In the genomic region with DNA sequence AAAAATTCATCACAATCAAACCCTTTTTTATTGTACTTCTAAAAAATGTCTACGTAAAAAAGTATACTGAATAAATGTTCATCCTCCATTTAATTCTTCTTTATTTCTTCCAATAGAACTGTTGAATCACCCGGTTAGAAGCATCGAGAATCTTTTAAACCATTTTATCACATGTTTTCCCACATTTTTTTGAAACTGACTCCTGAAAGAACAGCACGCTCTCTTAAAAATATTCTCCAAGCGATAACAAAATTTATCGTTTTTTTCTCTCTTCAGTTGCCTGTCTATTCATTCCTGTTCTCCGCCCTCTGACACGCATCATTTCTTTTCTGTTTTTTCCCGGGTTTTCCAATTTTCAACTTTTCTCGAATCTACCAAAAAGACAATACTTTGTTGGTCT, we compare ENCODE assay signal across 3 worm cellular contexts.
TF ChIP-seq lines count a peak whose summit lies in the region.

A gene (plus strand): TSS at position 131 of the 400 bp plus-strand sequence.

TF ChIP-seq in whole organism, L3 larva, 47 proteins besides CTCF, POLR2A, EP300 and RAD21:
- TF ChIP-seq nhr-43 (tag; optimal IDR thresholded peaks at IDR 0.05; lab: Kevin White, UChicago; ENCODE audit: poor library complexity, severe bottlenecking) (no peak), skn-1 (tag; optimal IDR thresholded peaks at IDR 0.05; lab: Kevin White, UChicago) (no peak), pqm-1 (tag; optimal IDR thresholded peaks at IDR 0.05; lab: Kevin White, UChicago) (peak; percentile 43), sea-2 (GFP tag; optimal IDR thresholded peaks at IDR 0.05; lab: Kevin White, UChicago) (no peak), nhr-67 (tag; optimal IDR thresholded peaks at IDR 0.05; lab: Kevin White, UChicago) (no peak), pha-4 (tag; optimal IDR thresholded peaks at IDR 0.05; lab: Kevin White, UChicago) (peak; percentile 5), elt-2 (tag; optimal IDR thresholded peaks at IDR 0.05; lab: Kevin White, UChicago) (peak; percentile 74), nhr-77 (tag; optimal IDR thresholded peaks at IDR 0.05; lab: Kevin White, UChicago) (no peak), unc-62 (GFP tag; optimal IDR thresholded peaks at IDR 0.05; lab: Kevin White, UChicago) (no peak), nhr-28 (tag; optimal IDR thresholded peaks at IDR 0.05; lab: Kevin White, UChicago) (no peak)

TF ChIP-seq in whole organism, L4 larva, 104 proteins besides CTCF, POLR2A, EP300 and RAD21 (continues in another document):
- TF ChIP-seq dmd-8 (GFP tag; IDR thresholded peaks at IDR 0.05; lab: Robert Waterston, UW): no peak
- no peak for TF ChIP-seq Y105C5A.15 (GFP tag; IDR thresholded peaks at IDR 0.05; lab: Robert Waterston, UW)
- peak; percentile 30 for TF ChIP-seq hlh-11 (tag; optimal IDR thresholded peaks at IDR 0.05; lab: Kevin White, UChicago)
- TF ChIP-seq zip-11 (GFP tag; IDR thresholded peaks at IDR 0.05; lab: Robert Waterston, UW): no peak
- TF ChIP-seq fkh-10 (GFP tag; optimal IDR thresholded peaks at IDR 0.05; lab: Kevin White, UChicago): no peak
- no peak for TF ChIP-seq daf-16 (GFP tag; optimal IDR thresholded peaks at IDR 0.05; lab: Kevin White, UChicago)
- TF ChIP-seq daf-16 (tag; optimal IDR thresholded peaks at IDR 0.05; lab: Kevin White, UChicago): peak; percentile 43
- no peak for TF ChIP-seq ZK337.2 (GFP tag; IDR thresholded peaks at IDR 0.05; lab: Robert Waterston, UW)
- TF ChIP-seq ZK546.5 (tag; optimal IDR thresholded peaks at IDR 0.05; lab: Kevin White, UChicago): no peak
- TF ChIP-seq nhr-42 (GFP tag; IDR thresholded peaks at IDR 0.05; lab: Robert Waterston, UW): no peak
- peak in 1 of 2 experiments; percentile 31 for TF ChIP-seq lsy-2 (tag; optimal IDR thresholded peaks at IDR 0.05; lab: Kevin White, UChicago)
- TF ChIP-seq nhr-6 (tag; optimal IDR thresholded peaks at IDR 0.05; lab: Kevin White, UChicago): no peak
- TF ChIP-seq nhr-10 (tag; optimal IDR thresholded peaks at IDR 0.05; lab: Kevin White, UChicago): no peak
- no peak for TF ChIP-seq nhr-76 (tag; optimal IDR thresholded peaks at IDR 0.05; lab: Kevin White, UChicago)
- TF ChIP-seq sdz-12 (GFP tag; optimal IDR thresholded peaks at IDR 0.05; lab: Kevin White, UChicago): no peak
- TF ChIP-seq nhr-48 (tag; optimal IDR thresholded peaks at IDR 0.05; lab: Kevin White, UChicago): no peak
- no peak for TF ChIP-seq lin-29 (GFP tag; IDR thresholded peaks at IDR 0.05; lab: Robert Waterston, UW)
- no peak for TF ChIP-seq spr-3 (GFP tag; optimal IDR thresholded peaks at IDR 0.05; lab: Kevin White, UChicago)
- no peak for TF ChIP-seq egl-27 (tag; optimal IDR thresholded peaks at IDR 0.05; lab: Kevin White, UChicago)
- TF ChIP-seq mep-1 (tag; optimal IDR thresholded peaks at IDR 0.05; lab: Kevin White, UChicago): peak; percentile 5
- no peak for TF ChIP-seq zfp-3 (GFP tag; conservative IDR thresholded peaks at IDR 0.05; lab: Robert Waterston, UW)
- no peak for TF ChIP-seq egl-43 (GFP tag; IDR thresholded peaks at IDR 0.05; lab: Robert Waterston, UW)
- TF ChIP-seq ceh-20 (GFP tag; IDR thresholded peaks at IDR 0.05; lab: Robert Waterston, UW): no peak
- TF ChIP-seq rbr-2 (tag; optimal IDR thresholded peaks at IDR 0.05; lab: Kevin White, UChicago): no peak
- no peak for TF ChIP-seq arid-1 (GFP tag; conservative IDR thresholded peaks at IDR 0.05; lab: Robert Waterston, UW)
- TF ChIP-seq cey-2 (tag; optimal IDR thresholded peaks at IDR 0.05; lab: Kevin White, UChicago; ENCODE audit: borderline replicate concordance, insufficient read depth): no peak
- TF ChIP-seq mdl-1 (tag; optimal IDR thresholded peaks at IDR 0.05; lab: Kevin White, UChicago): peak in 1 of 2 experiments; percentile 14
- TF ChIP-seq pqm-1 (tag; optimal IDR thresholded peaks at IDR 0.05; lab: Kevin White, UChicago): peak; percentile 4
- no peak for TF ChIP-seq madf-5 (GFP tag; IDR thresholded peaks at IDR 0.05; lab: Robert Waterston, UW)
- TF ChIP-seq ztf-11 (tag; optimal IDR thresholded peaks at IDR 0.05; lab: Kevin White, UChicago): no peak
- TF ChIP-seq nhr-237 (tag; optimal IDR thresholded peaks at IDR 0.05; lab: Kevin White, UChicago): no peak
- TF ChIP-seq aha-1 (tag; lab: Kevin White, UChicago): peak; percentile 9
- TF ChIP-seq dmd-6 (GFP tag; IDR thresholded peaks at IDR 0.05; lab: Robert Waterston, UW): peak; percentile 26; the same call in 1 of the 2 replicates
- no peak for TF ChIP-seq nhr-102 (tag; optimal IDR thresholded peaks at IDR 0.05; lab: Kevin White, UChicago)
- TF ChIP-seq unc-39 (tag; optimal IDR thresholded peaks at IDR 0.05; lab: Kevin White, UChicago): no peak
- peak; percentile 54 for TF ChIP-seq dve-1 (tag; optimal IDR thresholded peaks at IDR 0.05; lab: Kevin White, UChicago; ENCODE audit: insufficient read depth)
- TF ChIP-seq aly-2 (tag; optimal IDR thresholded peaks at IDR 0.05; lab: Kevin White, UChicago): no peak
- no peak for TF ChIP-seq zfp-2 (tag; optimal IDR thresholded peaks at IDR 0.05; lab: Kevin White, UChicago)
- peak; percentile 1 for TF ChIP-seq nhr-28 (tag; optimal IDR thresholded peaks at IDR 0.05; lab: Kevin White, UChicago)
- no peak for TF ChIP-seq lin-13 (GFP tag; optimal IDR thresholded peaks at IDR 0.05; lab: Kevin White, UChicago)
- no peak for TF ChIP-seq unc-130 (GFP tag; optimal IDR thresholded peaks at IDR 0.05; lab: Kevin White, UChicago)

TF ChIP-seq in whole organism, young adult, 124 proteins besides CTCF, POLR2A, EP300 and RAD21:
- TF ChIP-seq somi-1 (GFP tag; optimal IDR thresholded peaks at IDR 0.05; lab: Kevin White, UChicago): no peak
- TF ChIP-seq ztf-6 (GFP tag; IDR thresholded peaks at IDR 0.05; lab: Robert Waterston, UW): no peak
- TF ChIP-seq F33H1.4 (GFP tag; IDR thresholded peaks at IDR 0.05; lab: Robert Waterston, UW): no peak
- TF ChIP-seq let-607 (tag; optimal IDR thresholded peaks at IDR 0.05; lab: Kevin White, UChicago): no peak
- TF ChIP-seq madf-6 (GFP tag; IDR thresholded peaks at IDR 0.05; lab: Robert Waterston, UW): no peak
- no peak for TF ChIP-seq K11D2.4 (GFP tag; IDR thresholded peaks at IDR 0.05; lab: Robert Waterston, UW)
- no peak for TF ChIP-seq rpc-1 (optimal IDR thresholded peaks at IDR 0.05; lab: Kevin White, UChicago)
- TF ChIP-seq rpc-1 (tag; optimal IDR thresholded peaks at IDR 0.05; lab: Kevin White, UChicago): no peak
- no peak for TF ChIP-seq bed-1 (GFP tag; IDR thresholded peaks at IDR 0.05; lab: Robert Waterston, UW)
- no peak for TF ChIP-seq hlh-26 (GFP tag; conservative IDR thresholded peaks at IDR 0.05; lab: Robert Waterston, UW)
- no peak for TF ChIP-seq F10E7.11 (tag; optimal IDR thresholded peaks at IDR 0.05; lab: Kevin White, UChicago)
- no peak for TF ChIP-seq B0019.2 (GFP tag; conservative IDR thresholded peaks at IDR 0.05; lab: Robert Waterston, UW)
- no peak for TF ChIP-seq ztf-18 (tag; optimal IDR thresholded peaks at IDR 0.05; lab: Kevin White, UChicago)
- TF ChIP-seq nhr-80 (tag; optimal IDR thresholded peaks at IDR 0.05; lab: Kevin White, UChicago): peak; percentile 56
- TF ChIP-seq tbp1 (GFP tag; optimal IDR thresholded peaks at IDR 0.05; lab: Kevin White, UChicago): peak; percentile 2
- TF ChIP-seq K12H6.12 (tag; optimal IDR thresholded peaks at IDR 0.05; lab: Kevin White, UChicago): no peak
- TF ChIP-seq snpc-3.4 (tag; optimal IDR thresholded peaks at IDR 0.05; lab: Kevin White, UChicago): no peak
- TF ChIP-seq gei-17 (GFP tag; optimal IDR thresholded peaks at IDR 0.05; lab: Kevin White, UChicago): no peak
- TF ChIP-seq hmg-1.2 (GFP tag; IDR thresholded peaks at IDR 0.05; lab: Robert Waterston, UW): no peak
- no peak for TF ChIP-seq cebp-1 (GFP tag; IDR thresholded peaks at IDR 0.05; lab: Robert Waterston, UW)
- peak; percentile 30 for TF ChIP-seq cebp-1 (tag; optimal IDR thresholded peaks at IDR 0.05; lab: Kevin White, UChicago)
- no peak for TF ChIP-seq sptf-2 (GFP tag; optimal IDR thresholded peaks at IDR 0.05; lab: Kevin White, UChicago)
- no peak for TF ChIP-seq Y79H2A.3 (GFP tag; conservative IDR thresholded peaks at IDR 0.05; lab: Robert Waterston, UW)
- no peak for TF ChIP-seq lin-35 (GFP tag; optimal IDR thresholded peaks at IDR 0.05; lab: Kevin White, UChicago)
- no peak for TF ChIP-seq rec-8 (tag; optimal IDR thresholded peaks at IDR 0.05; lab: Kevin White, UChicago)
- no peak for TF ChIP-seq F57C9.4 (tag; optimal IDR thresholded peaks at IDR 0.05; lab: Kevin White, UChicago)
TF ChIP-seq in whole organism, young adult: peak in this region for 3.
